Fruit fly (Drosophila melanogaster) whole organism, embryonic: Measurements from ENCODE around the gene hng2.

Experiments
- CG10979 ChIP-seq: fragments of 200-800 bp; sonication (Bioruptor generic); optimal IDR thresholded peaks from 2 replicates; lab custom pipeline; 2018; ENCODE audit warnings: missing biosample characterization, mild to moderate bottlenecking, missing genetic modification characterization, moderate library complexity
- CG11093 ChIP-seq: fragments of 200-800 bp; sonication (Bioruptor generic); IDR thresholded peaks from 3 replicates; pipeline ENCODE4 v1.3.6; 2022; ENCODE audit warnings: missing biosample characterization, missing genetic modification characterization
- CG12071 ChIP-seq: fragments of 200-800 bp; sonication (Bioruptor generic); optimal IDR thresholded peaks from 3 replicates; lab custom pipeline; 2018; ENCODE audit warnings: missing biosample characterization, mild to moderate bottlenecking, missing genetic modification characterization
- CG13123 ChIP-seq: fragments of 200-800 bp; sonication (Bioruptor generic); optimal IDR thresholded peaks from 2 replicates; lab custom pipeline; 2016; ENCODE audit warnings: missing biosample characterization, missing genetic modification characterization
- CG14860 ChIP-seq: fragments of 200-800 bp; sonication (Bioruptor generic); IDR thresholded peaks from 3 replicates; pipeline ENCODE4 v1.3.6; 2022; ENCODE audit warnings: missing biosample characterization, missing genetic modification characterization; ENCODE audit not compliant: partially characterized antibody
- CG15601 ChIP-seq: fragments of 200-800 bp; sonication (Bioruptor generic); optimal IDR thresholded peaks from 3 replicates; lab custom pipeline; 2019; ENCODE audit warnings: missing biosample characterization, mild to moderate bottlenecking, missing genetic modification characterization, moderate library complexity
- CG17186 ChIP-seq: fragments of 200-800 bp; sonication (Bioruptor generic); optimal IDR thresholded peaks from 3 replicates; lab custom pipeline; 2017; ENCODE audit warnings: missing biosample characterization, missing genetic modification reagents, missing genetic modification characterization
- CG17361 ChIP-seq: fragments of 200-800 bp; sonication (Bioruptor generic); IDR thresholded peaks from 3 replicates; pipeline ENCODE4 v1.3.6; 2022; ENCODE audit warnings: missing biosample characterization, missing genetic modification characterization
- CG17829 ChIP-seq: fragments of 200-800 bp; optimal IDR thresholded peaks from 2 replicates; lab custom pipeline; 2019; ENCODE audit warnings: missing biosample characterization, mild to moderate bottlenecking, missing genetic modification characterization, moderate library complexity
- CG18619 ChIP-seq: fragments of 200-800 bp; sonication (Bioruptor generic); optimal IDR thresholded peaks from 3 replicates; lab custom pipeline; 2017; ENCODE audit warnings: missing biosample characterization, mild to moderate bottlenecking, missing genetic modification characterization
- CG2678 ChIP-seq: fragments of 200-800 bp; sonication (Bioruptor generic); optimal IDR thresholded peaks from 3 replicates; lab custom pipeline; 2019; ENCODE audit warnings: missing biosample characterization, mild to moderate bottlenecking, missing genetic modification characterization, moderate library complexity
- CG2875 ChIP-seq: fragments of 200-800 bp; sonication (Bioruptor generic); optimal IDR thresholded peaks from 2 replicates; lab custom pipeline; 2017; ENCODE audit warnings: missing biosample characterization, mild to moderate bottlenecking, missing genetic modification characterization, missing genetic modification reagents
- CG31388 ChIP-seq: fragments of 200-800 bp; sonication (Bioruptor generic); optimal IDR thresholded peaks from 2 replicates; lab custom pipeline; 2016; ENCODE audit warnings: missing biosample characterization, missing genetic modification characterization
- CG32532 ChIP-seq: fragments of 200-800 bp; sonication (Bioruptor generic); IDR thresholded peaks from 2 replicates; pipeline ENCODE4 v1.3.6; 2022; ENCODE audit warnings: missing biosample characterization, missing genetic modification characterization
- CG34422 ChIP-seq: fragments of 200-800 bp; sonication (Bioruptor generic); IDR thresholded peaks from 3 replicates; pipeline ENCODE4 v1.3.6; 2022; ENCODE audit warnings: missing biosample characterization, missing genetic modification characterization
- CG5953 ChIP-seq: fragments of 200-800 bp; sonication (Bioruptor generic); IDR thresholded peaks from 2 replicates; pipeline ENCODE4 v1.3.6; 2022; ENCODE audit warnings: missing biosample characterization, missing genetic modification characterization
- CG8290 ChIP-seq, 3 experiments: fragments of 200-800 bp; sonication (Bioruptor generic); optimal IDR thresholded peaks; 2 replicates each; lab custom pipeline; 2016 to 2019; ENCODE audit warnings: missing biosample characterization in 3 of 3, missing genetic modification characterization in 3 of 3, mild to moderate bottlenecking in 2 of 3, moderate library complexity in 1 of 3
- Camta ChIP-seq: fragments of 200-800 bp; sonication (Bioruptor generic); optimal IDR thresholded peaks from 2 replicates; lab custom pipeline; 2016; ENCODE audit warnings: missing biosample characterization, missing genetic modification characterization
- E2f2 ChIP-seq: fragments of 200-800 bp; sonication (Bioruptor generic); IDR thresholded peaks from 2 replicates; pipeline ENCODE4 v1.3.6; 2022; ENCODE audit warnings: missing biosample characterization, missing genetic modification characterization
- ERR ChIP-seq: fragments of 200-800 bp; sonication (Bioruptor generic); optimal IDR thresholded peaks from 2 replicates; lab custom pipeline; 2016; ENCODE audit warnings: missing biosample characterization, missing genetic modification characterization
- Eip74EF ChIP-seq, 2 experiments: fragments of 200-800 bp in 1 of 2; fragments of >200 bp in 1 of 2; sonication (Bioruptor generic) in 1 of 2; optimal IDR thresholded peaks; 2 replicates each; lab custom pipeline; 2017 to 2019; ENCODE audit warnings: missing biosample characterization in 2 of 2, missing genetic modification characterization in 2 of 2, mild to moderate bottlenecking in 1 of 2, moderate library complexity in 1 of 2
- Hand ChIP-seq: fragments of 200-800 bp; sonication (Bioruptor generic); optimal IDR thresholded peaks from 2 replicates; lab custom pipeline; 2017; ENCODE audit warnings: mild to moderate bottlenecking, missing biosample characterization, missing genetic modification reagents, missing genetic modification characterization
- Hr3 ChIP-seq: fragments of 200-800 bp; sonication (Bioruptor generic); optimal IDR thresholded peaks from 3 replicates; lab custom pipeline; 2016; ENCODE audit warnings: missing biosample characterization, missing genetic modification characterization
- Neu2 ChIP-seq: fragments of 200-800 bp; sonication (Bioruptor generic); optimal IDR thresholded peaks from 3 replicates; lab custom pipeline; 2016; ENCODE audit warnings: missing biosample characterization, missing genetic modification characterization, borderline replicate concordance
- Nf-YB ChIP-seq: fragments of 200-800 bp; sonication (Bioruptor generic); optimal IDR thresholded peaks from 3 replicates; lab custom pipeline; 2019; ENCODE audit warnings: missing biosample characterization, mild to moderate bottlenecking, missing genetic modification characterization, moderate library complexity
- Oli ChIP-seq: fragments of 200-800 bp; sonication (Bioruptor generic); optimal IDR thresholded peaks from 2 replicates; lab custom pipeline; 2018; ENCODE audit warnings: missing biosample characterization, mild to moderate bottlenecking, missing genetic modification characterization, moderate library complexity
- Pdp1 ChIP-seq, 2 experiments: fragments of 200-800 bp; sonication (Bioruptor generic); optimal IDR thresholded peaks; 3 replicates each; lab custom pipeline; 2016; ENCODE audit warnings: missing biosample characterization in 2 of 2, missing genetic modification characterization in 2 of 2, mild to moderate bottlenecking in 1 of 2, moderate library complexity in 1 of 2
- Sox100B ChIP-seq: fragments of 200-800 bp; sonication (Bioruptor generic); optimal IDR thresholded peaks from 3 replicates; lab custom pipeline; 2018; ENCODE audit warnings: missing biosample characterization, mild to moderate bottlenecking, missing genetic modification characterization
- az2 ChIP-seq: fragments of 200-800 bp; sonication (Bioruptor generic); optimal IDR thresholded peaks from 3 replicates; lab custom pipeline; 2016; ENCODE audit warnings: missing biosample characterization, missing genetic modification characterization
- br ChIP-seq: fragments of >200 bp; optimal IDR thresholded peaks from 2 replicates; lab custom pipeline; 2017
- btn ChIP-seq: fragments of 200-800 bp; sonication (Bioruptor generic); optimal IDR thresholded peaks from 2 replicates; lab custom pipeline; 2016; ENCODE audit warnings: missing biosample characterization, missing genetic modification characterization
- corto ChIP-seq: fragments of 200-800 bp; sonication (Bioruptor generic); optimal IDR thresholded peaks from 2 replicates; lab custom pipeline; 2016; ENCODE audit warnings: missing biosample characterization, mild to moderate bottlenecking, missing genetic modification characterization, moderate library complexity
- cwo ChIP-seq: fragments of 200-800 bp; sonication (Bioruptor generic); optimal IDR thresholded peaks from 3 replicates; lab custom pipeline; 2017; ENCODE audit warnings: missing biosample characterization, missing genetic modification characterization, mild to moderate bottlenecking, moderate library complexity, missing genetic modification reagents
- dmrt99B ChIP-seq: fragments of 200-800 bp; sonication (Bioruptor generic); optimal IDR thresholded peaks from 2 replicates; lab custom pipeline; 2018; ENCODE audit warnings: missing biosample characterization, mild to moderate bottlenecking, missing genetic modification characterization, moderate library complexity
- eyg ChIP-seq: fragments of 200-800 bp; sonication (Bioruptor generic); optimal IDR thresholded peaks from 3 replicates; lab custom pipeline; 2016; ENCODE audit warnings: missing biosample characterization, missing genetic modification characterization
- fd3F ChIP-seq: fragments of 200-800 bp; sonication (Bioruptor generic); optimal IDR thresholded peaks from 2 replicates; lab custom pipeline; 2018; ENCODE audit warnings: missing biosample characterization, mild to moderate bottlenecking, missing genetic modification characterization, moderate library complexity
- gcm ChIP-seq: fragments of 200-800 bp; sonication (Bioruptor generic); optimal IDR thresholded peaks from 2 replicates; lab custom pipeline; 2019; ENCODE audit warnings: missing biosample characterization, mild to moderate bottlenecking, missing genetic modification characterization, moderate library complexity
- gro ChIP-seq: fragments of 200-800 bp; sonication (Bioruptor generic); optimal IDR thresholded peaks from 2 replicates; lab custom pipeline; 2016; ENCODE audit warnings: missing biosample characterization, missing genetic modification characterization
- kay ChIP-seq: fragments of 200-800 bp; sonication (Bioruptor generic); optimal IDR thresholded peaks from 2 replicates; lab custom pipeline; 2016; ENCODE audit warnings: missing biosample characterization, missing genetic modification characterization
- lola ChIP-seq, 3 experiments: fragments of >200 bp in 2 of 3; fragments of 200-800 bp in 1 of 3; sonication (Bioruptor generic) in 1 of 3; optimal IDR thresholded peaks; 2 replicates each; lab custom pipeline; 2017 to 2019; ENCODE audit warnings: missing biosample characterization in 3 of 3, missing genetic modification characterization in 3 of 3, mild to moderate bottlenecking in 1 of 3, moderate library complexity in 1 of 3
- org-1 ChIP-seq: fragments of 200-800 bp; sonication (Bioruptor generic); optimal IDR thresholded peaks from 2 replicates; lab custom pipeline; 2017; ENCODE audit warnings: missing biosample characterization, missing genetic modification characterization
- pita ChIP-seq: fragments of 200-800 bp; sonication (Bioruptor generic); optimal IDR thresholded peaks from 2 replicates; lab custom pipeline; 2017; ENCODE audit warnings: missing biosample characterization, mild to moderate bottlenecking, missing genetic modification characterization
- psq ChIP-seq: fragments of 200-800 bp; sonication (Bioruptor generic); optimal IDR thresholded peaks from 2 replicates; lab custom pipeline; 2017; ENCODE audit warnings: missing biosample characterization, missing genetic modification characterization
- schlank ChIP-seq: fragments of 200-800 bp; sonication (Bioruptor generic); optimal IDR thresholded peaks from 2 replicates; lab custom pipeline; 2018; ENCODE audit warnings: missing biosample characterization, mild to moderate bottlenecking, missing genetic modification characterization
- sug ChIP-seq: fragments of 200-800 bp; optimal IDR thresholded peaks from 2 replicates; lab custom pipeline; 2019; ENCODE audit warnings: missing biosample characterization, mild to moderate bottlenecking, missing genetic modification characterization, moderate library complexity
- tin ChIP-seq: fragments of 200-800 bp; sonication (Bioruptor generic); optimal IDR thresholded peaks from 3 replicates; lab custom pipeline; 2016; ENCODE audit warnings: missing biosample characterization, missing genetic modification characterization
- trh ChIP-seq: fragments of 200-800 bp; sonication (Bioruptor generic); optimal IDR thresholded peaks from 2 replicates; lab custom pipeline; 2016; ENCODE audit warnings: missing biosample characterization, missing genetic modification characterization
- wdn ChIP-seq: fragments of 200-800 bp; sonication (Bioruptor generic); IDR thresholded peaks from 2 replicates; pipeline ENCODE4 v1.3.6; 2022; ENCODE audit warnings: missing biosample characterization, missing genetic modification characterization
- zfh2 ChIP-seq: fragments of 200-800 bp; sonication (Bioruptor generic); optimal IDR thresholded peaks from 2 replicates; lab custom pipeline; 2016; ENCODE audit warnings: missing biosample characterization, missing genetic modification characterization

The hng2 gene

DNA sequence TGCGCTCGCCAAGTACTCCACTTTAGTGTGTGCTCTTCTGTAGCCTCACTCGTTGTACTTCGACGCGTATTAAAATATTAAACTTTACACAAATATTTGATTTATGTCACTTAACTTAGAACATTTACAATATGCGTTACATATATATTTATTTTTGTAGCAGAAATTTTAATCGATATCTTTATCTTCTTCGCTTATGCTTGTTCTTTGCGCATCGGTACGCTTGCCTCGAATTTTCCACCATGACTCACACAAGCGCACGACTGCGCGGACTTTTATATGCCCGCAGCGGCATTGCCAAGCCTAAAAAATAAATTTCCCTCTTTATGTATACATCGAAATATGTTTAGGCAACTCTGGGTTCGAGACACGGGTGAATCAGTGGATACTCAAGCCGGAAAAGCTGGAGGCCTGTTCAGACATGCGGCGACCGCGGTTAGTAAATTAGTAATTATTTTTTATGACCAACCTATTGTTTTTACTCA, 14.3 kb downstream of the hng2 start, which contains the start of gene aqz (continued):
- TF ChIP-seq dmrt99B (tag; lab: Kevin White, UChicago) (no peak), tin (peak; percentile 54), Eip74EF (GFP tag; optimal IDR thresholded peaks at IDR 0.05; lab: Kevin White, UChicago) (peak in 1 of 2 experiments; percentile 87), CG5953 (no peak), cwo (peak; percentile 64), CG12071 (GFP tag; lab: Kevin White, UChicago) (peak; percentile 71), E2f2 (peak; percentile 82), CG13123 (no peak), Oli (tag; lab: Kevin White, UChicago) (no peak), CG31388 (GFP tag; lab: Kevin White, UChicago) (no peak), ERR (peak; percentile 73), Hand (GFP tag; lab: Kevin White, UChicago) (peak; percentile 15), Pdp1 (GFP tag; optimal IDR thresholded peaks at IDR 0.05; lab: Kevin White, UChicago) (peak; percentile 66 to 74), az2 (peak; percentile 35), Neu2 (peak; percentile 91), CG11093 (GFP tag; lab: Robert Waterston, UW) (no peak), CG17829 (tag; lab: Kevin White, UChicago) (peak; percentile 77), CG18619 (GFP tag; lab: Kevin White, UChicago) (peak; percentile 55), pita (peak; percentile 93), CG17361 (peak; percentile 52; the same call in 1 of the 3 replicates), btn (no peak), lola (GFP tag; optimal IDR thresholded peaks at IDR 0.05; lab: Kevin White, UChicago) (no peak), CG2678 (tag; lab: Kevin White, UChicago) (peak; percentile 56), Sox100B (GFP tag; lab: Kevin White, UChicago) (no peak), fd3F (GFP tag; lab: Kevin White, UChicago) (no peak), CG2875 (GFP tag; lab: Kevin White, UChicago) (no peak), Camta (GFP tag; lab: Kevin White, UChicago) (peak; percentile 56), kay (peak; percentile 99), CG34422 (GFP tag; lab: Robert Waterston, UW) (peak; percentile 76; the same call in 2 of the 3 replicates), wdn (GFP tag; lab: Robert Waterston, UW) (peak; percentile 42), org-1 (GFP tag; lab: Kevin White, UChicago) (no peak), Nf-YB (GFP tag; lab: Kevin White, UChicago) (peak; percentile 31), sug (tag; lab: Kevin White, UChicago) (peak; percentile 80), CG15601 (peak; percentile 66), gcm (GFP tag; lab: Kevin White, UChicago) (peak; percentile 42), schlank (tag; lab: Kevin White, UChicago) (peak; percentile 37), CG8290 (GFP tag; optimal IDR thresholded peaks at IDR 0.05; lab: Kevin White, UChicago) (no peak), CG8290 (tag; optimal IDR thresholded peaks at IDR 0.05; lab: Kevin White, UChicago) (peak in 1 of 2 experiments; percentile 89), CG14860 (GFP tag; lab: Robert Waterston, UW) (no peak), CG17186 (GFP tag; lab: Kevin White, UChicago) (peak; percentile 69), gro (GFP tag; lab: Kevin White, UChicago) (peak; percentile 72), zfh2 (GFP tag; lab: Kevin White, UChicago) (peak; percentile 58), corto (GFP tag; lab: Kevin White, UChicago) (no peak), psq (peak; percentile 31), trh (GFP tag; lab: Kevin White, UChicago) (peak; percentile 25), eyg (GFP tag; lab: Kevin White, UChicago) (peak; percentile 56), Hr3 (GFP tag; lab: Kevin White, UChicago) (no peak), CG10979 (tag; lab: Kevin White, UChicago) (peak; percentile 37), br (lab: Kevin White, UChicago) (no peak), CG32532 (GFP tag; lab: Robert Waterston, UW) (peak; percentile 70)
